Worm (Caenorhabditis elegans) whole organism, midembryonic: ENCODE data around the gene math-22.

Experiments used
- T22C8.4 ChIP-seq: fragments of 200-800 bp; sonication (Bioruptor generic); IDR thresholded peaks from 2 replicates; pipeline ENCODE4 v1.3.6; 2022; ENCODE audit warnings: missing genetic modification characterization, missing compliant biosample characterization
- cog-1 ChIP-seq: sonication (generic microtip); optimal IDR thresholded peaks from 2 replicates; lab custom pipeline; 2016; ENCODE audit warnings: missing genetic modification characterization, missing compliant biosample characterization
- flt-1 ChIP-seq: fragments of 200-800 bp; sonication (Bioruptor generic); IDR thresholded peaks from 2 replicates; pipeline ENCODE4 v1.3.6; 2022; ENCODE audit warnings: missing genetic modification characterization, missing compliant biosample characterization
- klf-2 ChIP-seq: fragments of 200-800 bp; sonication (Bioruptor generic); conservative IDR thresholded peaks from 2 replicates; pipeline ENCODE4 v1.3.6; 2022; ENCODE audit warnings: missing genetic modification reagents, missing genetic modification characterization, missing compliant biosample characterization
- med-1 ChIP-seq: sonication (generic microtip); optimal IDR thresholded peaks from 2 replicates; lab custom pipeline; 2017; ENCODE audit warnings: missing genetic modification characterization, mild to moderate bottlenecking, missing compliant biosample characterization, antibody characterized with exemption, missing genetic modification reagents; ENCODE audit not compliant: insufficient read depth
- ref-1 ChIP-seq: fragments of 200-800 bp; sonication (Bioruptor generic); conservative IDR thresholded peaks from 2 replicates; pipeline ENCODE4 v1.3.6; 2022; ENCODE audit warnings: missing genetic modification reagents, missing genetic modification characterization, missing compliant biosample characterization
- tab-1 ChIP-seq: fragments of 200-800 bp; sonication (Bioruptor generic); IDR thresholded peaks from 2 replicates; pipeline ENCODE4 v1.3.6; 2022; ENCODE audit warnings: missing genetic modification characterization, missing compliant biosample characterization
- ztf-23 ChIP-seq: fragments of 200-800 bp; sonication (Bioruptor generic); IDR thresholded peaks from 2 replicates; pipeline ENCODE4 v1.3.6; 2022; ENCODE audit warnings: missing genetic modification reagents, missing genetic modification characterization, missing compliant biosample characterization
- ztf-29 ChIP-seq: fragments of 200-800 bp; sonication (Bioruptor generic); IDR thresholded peaks from 2 replicates; pipeline ENCODE4 v1.3.6; 2022; ENCODE audit warnings: missing genetic modification reagents, missing genetic modification characterization, missing compliant biosample characterization

The math-22 gene

ce11 chrII:1882705-1883104, 22.5 kb upstream of the math-22 start, which contains the start of gene math-5:
Gene math-5 (minus strand): TSS chrII:1882805.
- no peak for TF ChIP-seq med-1 (GFP tag; lab: Kevin White, UChicago)
- TF ChIP-seq ztf-23 (GFP tag; lab: Robert Waterston, UW), result no peak
- no peak for TF ChIP-seq ztf-29 (GFP tag; lab: Robert Waterston, UW)
- TF ChIP-seq flt-1, result no peak
- TF ChIP-seq ref-1 (GFP tag; lab: Robert Waterston, UW), result no peak

- no peak for TF ChIP-seq ztf-29 (GFP tag; lab: Robert Waterston, UW)
Measured at ce11 chrII:1884635-1885034, 20.6 kb upstream of the math-22 start, which contains the start of gene math-6. Gene math-6 (minus strand): TSS chrII:1884735.

ce11 chrII:1886379-1886778, 18.8 kb upstream of the math-22 start, which contains the start of gene math-7:
Gene math-7 (minus strand): TSS chrII:1886479.
- TF ChIP-seq cog-1 (tag; lab: Kevin White, UChicago) (no peak), T22C8.4 (no peak), ref-1 (GFP tag; lab: Robert Waterston, UW) (no peak), med-1 (GFP tag; lab: Kevin White, UChicago) (no peak), klf-2 (GFP tag; lab: Robert Waterston, UW) (no peak), flt-1 (no peak), tab-1 (GFP tag; lab: Robert Waterston, UW) (no peak), ztf-29 (GFP tag; lab: Robert Waterston, UW) (no peak), ztf-23 (GFP tag; lab: Robert Waterston, UW) (no peak)

ce11 chrII:1889071-1889470, 16.1 kb upstream of the math-22 start, which contains the start of gene math-8:
Gene math-8 (minus strand): TSS chrII:1889171.
- no peak for TF ChIP-seq med-1 (GFP tag; lab: Kevin White, UChicago)
- TF ChIP-seq cog-1 (tag; lab: Kevin White, UChicago), result no peak
- TF ChIP-seq flt-1, result no peak
- no peak for TF ChIP-seq ztf-29 (GFP tag; lab: Robert Waterston, UW)
- TF ChIP-seq klf-2 (GFP tag; lab: Robert Waterston, UW), result no peak
- TF ChIP-seq ref-1 (GFP tag; lab: Robert Waterston, UW), result no peak
- no peak for TF ChIP-seq ztf-23 (GFP tag; lab: Robert Waterston, UW)
- no peak for TF ChIP-seq T22C8.4
- no peak for TF ChIP-seq tab-1 (GFP tag; lab: Robert Waterston, UW)

ce11 chrII:1890682-1891081, 14.5 kb upstream of the math-22 start, which contains the start of gene math-9:
Gene math-9 (minus strand): TSS chrII:1890782.
- TF ChIP-seq cog-1 (tag; lab: Kevin White, UChicago), result no peak
- TF ChIP-seq ref-1 (GFP tag; lab: Robert Waterston, UW), result no peak
- TF ChIP-seq flt-1, result no peak
- no peak for TF ChIP-seq tab-1 (GFP tag; lab: Robert Waterston, UW)
- TF ChIP-seq klf-2 (GFP tag; lab: Robert Waterston, UW), result no peak
- no peak for TF ChIP-seq ztf-29 (GFP tag; lab: Robert Waterston, UW)
- TF ChIP-seq T22C8.4, result no peak
- no peak for TF ChIP-seq ztf-23 (GFP tag; lab: Robert Waterston, UW)

- no peak for TF ChIP-seq med-1 (GFP tag; lab: Kevin White, UChicago)
- no peak for TF ChIP-seq T22C8.4
- TF ChIP-seq ref-1 (GFP tag; lab: Robert Waterston, UW), result no peak
- no peak for TF ChIP-seq flt-1
- TF ChIP-seq ztf-23 (GFP tag; lab: Robert Waterston, UW), result no peak
- no peak for TF ChIP-seq cog-1 (tag; lab: Kevin White, UChicago)
- no peak for TF ChIP-seq klf-2 (GFP tag; lab: Robert Waterston, UW)
- TF ChIP-seq tab-1 (GFP tag; lab: Robert Waterston, UW), result no peak
- TF ChIP-seq ztf-29 (GFP tag; lab: Robert Waterston, UW), result no peak
Measured at ce11 chrII:1893912-1894311, 11.3 kb upstream of the math-22 start, which contains the start of gene C16C4.1. Gene C16C4.1 (plus strand): TSS chrII:1894212.

- TF ChIP-seq ref-1 (GFP tag; lab: Robert Waterston, UW) (no peak), ztf-29 (GFP tag; lab: Robert Waterston, UW) (no peak), tab-1 (GFP tag; lab: Robert Waterston, UW) (no peak), T22C8.4 (no peak), cog-1 (tag; lab: Kevin White, UChicago) (no peak), ztf-23 (GFP tag; lab: Robert Waterston, UW) (no peak), flt-1 (no peak), med-1 (GFP tag; lab: Kevin White, UChicago) (no peak), klf-2 (GFP tag; lab: Robert Waterston, UW) (no peak)
Measured at ce11 chrII:1895278-1895677, 9.9 kb upstream of the math-22 start, which contains the start of gene C46F9.5. Gene C46F9.5 (plus strand): TSS chrII:1895578.

- TF ChIP-seq cog-1 (tag; lab: Kevin White, UChicago) (no peak), ref-1 (GFP tag; lab: Robert Waterston, UW) (no peak), med-1 (GFP tag; lab: Kevin White, UChicago) (no peak), ztf-23 (GFP tag; lab: Robert Waterston, UW) (no peak), ztf-29 (GFP tag; lab: Robert Waterston, UW) (no peak), tab-1 (GFP tag; lab: Robert Waterston, UW) (no peak), flt-1 (no peak), T22C8.4 (no peak), klf-2 (GFP tag; lab: Robert Waterston, UW) (no peak)
Measured at ce11 chrII:1895762-1896161, 9.4 kb upstream of the math-22 start, which contains the start of gene math-25. Gene math-25 (plus strand): TSS chrII:1896062.

- no peak for TF ChIP-seq ztf-23 (GFP tag; lab: Robert Waterston, UW)
- TF ChIP-seq T22C8.4, result no peak
- no peak for TF ChIP-seq flt-1
- TF ChIP-seq tab-1 (GFP tag; lab: Robert Waterston, UW), result no peak
- TF ChIP-seq klf-2 (GFP tag; lab: Robert Waterston, UW), result no peak
- TF ChIP-seq ztf-29 (GFP tag; lab: Robert Waterston, UW), result no peak
- TF ChIP-seq med-1 (GFP tag; lab: Kevin White, UChicago), result no peak
- no peak for TF ChIP-seq cog-1 (tag; lab: Kevin White, UChicago)
- TF ChIP-seq ref-1 (GFP tag; lab: Robert Waterston, UW), result no peak
Measured at ce11 chrII:1897936-1898335, 7.3 kb upstream of the math-22 start, which contains the start of gene C46F9.6. Gene C46F9.6 (plus strand): TSS chrII:1898236.
